Fruit fly (Drosophila melanogaster) whole organism, prepupa: ENCODE results near the gene gskt.

Source experiments
- Blimp-1 ChIP-seq: fragments of 200-800 bp; sonication (Bioruptor generic); optimal IDR thresholded peaks from 3 replicates; lab custom pipeline; 2017; ENCODE audit warnings: missing biosample characterization, missing genetic modification characterization, mild to moderate bottlenecking, moderate library complexity, missing genetic modification reagents
- CG10631 ChIP-seq: fragments of 200-800 bp; sonication (Bioruptor generic); optimal IDR thresholded peaks from 2 replicates; lab custom pipeline; 2016; ENCODE audit warnings: missing biosample characterization, missing genetic modification characterization
- CG10669 ChIP-seq: fragments of 200-800 bp; sonication (Bioruptor generic); optimal IDR thresholded peaks from 3 replicates; lab custom pipeline; 2018; ENCODE audit warnings: missing biosample characterization, mild to moderate bottlenecking, missing genetic modification characterization, moderate library complexity
- CG11294 ChIP-seq: fragments of 200-800 bp; sonication (Bioruptor generic); IDR thresholded peaks from 2 replicates; pipeline ENCODE4 v1.3.6; 2022; ENCODE audit warnings: missing biosample characterization, missing genetic modification characterization
- CG15336 ChIP-seq: fragments of 200-800 bp; sonication (Bioruptor generic); IDR thresholded peaks from 2 replicates; pipeline ENCODE4 v1.3.6; 2022; ENCODE audit warnings: missing biosample characterization, missing genetic modification characterization
- CG1621 ChIP-seq: fragments of 200-800 bp; sonication (Bioruptor generic); optimal IDR thresholded peaks from 3 replicates; lab custom pipeline; 2018; ENCODE audit warnings: missing biosample characterization, mild to moderate bottlenecking, missing genetic modification characterization
- CG3032 ChIP-seq: fragments of 200-800 bp; optimal IDR thresholded peaks from 2 replicates; lab custom pipeline; 2019; ENCODE audit warnings: missing biosample characterization, mild to moderate bottlenecking, missing genetic modification characterization, moderate library complexity
- CG34406 ChIP-seq: fragments of 200-800 bp; sonication (Bioruptor generic); optimal IDR thresholded peaks from 3 replicates; lab custom pipeline; 2016; ENCODE audit warnings: missing biosample characterization, missing genetic modification characterization
- CG3919 ChIP-seq: fragments of 200-800 bp; sonication (Bioruptor generic); optimal IDR thresholded peaks from 3 replicates; lab custom pipeline; 2016; ENCODE audit warnings: missing biosample characterization, missing genetic modification characterization
- CG4318 ChIP-seq: fragments of 200-800 bp; sonication (Bioruptor generic); optimal IDR thresholded peaks from 3 replicates; lab custom pipeline; 2017; ENCODE audit warnings: missing biosample characterization, mild to moderate bottlenecking, missing genetic modification characterization
- CG6163 ChIP-seq: fragments of 200-800 bp; sonication (Bioruptor generic); IDR thresholded peaks from 3 replicates; pipeline ENCODE4 v1.3.6; 2022; ENCODE audit warnings: missing biosample characterization, missing genetic modification characterization
- CG6276 ChIP-seq: fragments of 200-800 bp; sonication (Bioruptor generic); optimal IDR thresholded peaks from 2 replicates; lab custom pipeline; 2017; ENCODE audit warnings: missing biosample characterization, mild to moderate bottlenecking, missing genetic modification characterization
- CG6792 ChIP-seq: fragments of 200-800 bp; sonication (Bioruptor generic); optimal IDR thresholded peaks from 3 replicates; lab custom pipeline; 2016; ENCODE audit warnings: missing biosample characterization, missing genetic modification characterization
- CG6808 ChIP-seq: fragments of 200-800 bp; sonication (Bioruptor generic); optimal IDR thresholded peaks from 3 replicates; lab custom pipeline; 2017; ENCODE audit warnings: missing biosample characterization, missing genetic modification characterization, mild to moderate bottlenecking, moderate library complexity, missing genetic modification reagents
- CG7368 ChIP-seq: fragments of 200-800 bp; sonication (Bioruptor generic); optimal IDR thresholded peaks from 3 replicates; lab custom pipeline; 2016; ENCODE audit warnings: missing biosample characterization, missing genetic modification characterization
- CG8119 ChIP-seq: fragments of 200-800 bp; sonication (Bioruptor generic); IDR thresholded peaks from 3 replicates; pipeline ENCODE4 v1.3.6; 2022; ENCODE audit warnings: missing biosample characterization, missing genetic modification characterization
- CG8632 ChIP-seq: fragments of 200-800 bp; sonication (Bioruptor generic); optimal IDR thresholded peaks from 3 replicates; lab custom pipeline; 2016; ENCODE audit warnings: missing biosample characterization, missing genetic modification characterization
- CG9139 ChIP-seq: fragments of 200-800 bp; sonication (Bioruptor generic); optimal IDR thresholded peaks from 3 replicates; lab custom pipeline; 2017; ENCODE audit warnings: missing biosample characterization, mild to moderate bottlenecking, missing genetic modification characterization
- Eip75B ChIP-seq: fragments of 200-800 bp; sonication (Bioruptor generic); optimal IDR thresholded peaks from 3 replicates; lab custom pipeline; 2016; ENCODE audit warnings: missing biosample characterization, missing genetic modification characterization
- Eip78C ChIP-seq: fragments of 200-800 bp; sonication (Bioruptor generic); peaks from one replicate; lab custom pipeline; 2016; ENCODE audit warnings: missing biosample characterization, missing genetic modification characterization
- Eip93F ChIP-seq: fragments of 200-800 bp; sonication (Bioruptor generic); optimal IDR thresholded peaks from 2 replicates; lab custom pipeline; 2016; ENCODE audit warnings: missing biosample characterization, mild to moderate bottlenecking, missing genetic modification characterization
- Ets96B ChIP-seq: fragments of 200-800 bp; optimal IDR thresholded peaks from 2 replicates; lab custom pipeline; 2019; ENCODE audit warnings: missing biosample characterization, mild to moderate bottlenecking, missing genetic modification characterization, moderate library complexity
- Hr4 ChIP-seq: fragments of 200-800 bp; sonication (Bioruptor generic); optimal IDR thresholded peaks from 3 replicates; lab custom pipeline; 2016; ENCODE audit warnings: missing biosample characterization, missing genetic modification characterization
- Lpt ChIP-seq: fragments of 200-800 bp; sonication (Bioruptor generic); optimal IDR thresholded peaks from 3 replicates; lab custom pipeline; 2016; ENCODE audit warnings: missing biosample characterization, missing genetic modification characterization
- Met ChIP-seq: fragments of 200-800 bp; sonication (Bioruptor generic); optimal IDR thresholded peaks from 3 replicates; lab custom pipeline; 2016; ENCODE audit warnings: missing biosample characterization, missing genetic modification characterization
- OdsH ChIP-seq: fragments of 200-800 bp; sonication (Bioruptor generic); optimal IDR thresholded peaks from 3 replicates; lab custom pipeline; 2016; ENCODE audit warnings: missing biosample characterization, missing genetic modification characterization
- Sox102F ChIP-seq: fragments of 200-800 bp; sonication (Bioruptor generic); optimal IDR thresholded peaks from 2 replicates; lab custom pipeline; 2016; ENCODE audit warnings: missing biosample characterization, mild to moderate bottlenecking, missing genetic modification characterization
- Sox14 ChIP-seq: fragments of 200-800 bp; sonication (Bioruptor generic); optimal IDR thresholded peaks from 3 replicates; lab custom pipeline; 2016; ENCODE audit warnings: missing biosample characterization, missing genetic modification characterization
- acj6 ChIP-seq: fragments of 200-800 bp; sonication (Bioruptor generic); optimal IDR thresholded peaks from 3 replicates; lab custom pipeline; 2016; ENCODE audit warnings: missing biosample characterization, missing genetic modification characterization
- dac ChIP-seq: fragments of 200-800 bp; sonication (Bioruptor generic); optimal IDR thresholded peaks from 2 replicates; lab custom pipeline; 2017; ENCODE audit warnings: missing biosample characterization, mild to moderate bottlenecking, missing genetic modification characterization
- dsx ChIP-seq: fragments of 200-800 bp; optimal IDR thresholded peaks from 3 replicates; lab custom pipeline; 2019; ENCODE audit warnings: missing biosample characterization, mild to moderate bottlenecking, missing genetic modification characterization, moderate library complexity; ENCODE audit not compliant: poor library complexity, severe bottlenecking
- eg ChIP-seq: fragments of 200-800 bp; sonication (Bioruptor generic); IDR thresholded peaks from 3 replicates; pipeline ENCODE4 v1.3.6; 2022; ENCODE audit warnings: missing biosample characterization, missing genetic modification characterization
- esn ChIP-seq: fragments of 200-800 bp; sonication (Bioruptor generic); optimal IDR thresholded peaks from 2 replicates; lab custom pipeline; 2016; ENCODE audit warnings: missing biosample characterization, mild to moderate bottlenecking, missing genetic modification characterization, moderate library complexity
- fd59A ChIP-seq: fragments of 200-800 bp; sonication (Bioruptor generic); optimal IDR thresholded peaks from 2 replicates; lab custom pipeline; 2017; ENCODE audit warnings: missing biosample characterization, mild to moderate bottlenecking, missing genetic modification characterization, missing genetic modification reagents
- fkh ChIP-seq: fragments of 200-800 bp; sonication (Bioruptor generic); optimal IDR thresholded peaks from 3 replicates; lab custom pipeline; 2017; ENCODE audit warnings: missing biosample characterization, mild to moderate bottlenecking, missing genetic modification characterization, moderate library complexity
- lz ChIP-seq: fragments of 200-800 bp; sonication (Bioruptor generic); optimal IDR thresholded peaks from 3 replicates; lab custom pipeline; 2016; ENCODE audit warnings: missing biosample characterization, missing genetic modification characterization
- net ChIP-seq: fragments of 200-800 bp; sonication (Bioruptor generic); optimal IDR thresholded peaks from 3 replicates; lab custom pipeline; 2016; ENCODE audit warnings: missing biosample characterization, missing genetic modification characterization
- pdm3 ChIP-seq: fragments of 200-800 bp; sonication (Bioruptor generic); optimal IDR thresholded peaks from 3 replicates; lab custom pipeline; 2016; ENCODE audit warnings: missing biosample characterization, missing genetic modification characterization
- spab ChIP-seq: fragments of 200-800 bp; sonication (Bioruptor generic); optimal IDR thresholded peaks from 2 replicates; lab custom pipeline; 2017; ENCODE audit warnings: missing biosample characterization, mild to moderate bottlenecking, missing genetic modification characterization, missing genetic modification reagents
- ss ChIP-seq, 2 experiments: fragments of 200-800 bp; sonication (Bioruptor generic); optimal IDR thresholded peaks; 2 replicates in 1 of 2; 3 replicates in 1 of 2; lab custom pipeline; 2017 to 2018; ENCODE audit warnings: mild to moderate bottlenecking in 2 of 2, missing biosample characterization in 2 of 2, missing genetic modification characterization in 2 of 2, moderate library complexity in 1 of 2
- svp ChIP-seq: fragments of 200-800 bp; sonication (Bioruptor generic); peaks from one replicate; lab custom pipeline; 2016; ENCODE audit warnings: missing biosample characterization, missing genetic modification characterization
- vri ChIP-seq: fragments of 200-800 bp; sonication (Bioruptor generic); optimal IDR thresholded peaks from 3 replicates; lab custom pipeline; 2016; ENCODE audit warnings: missing biosample characterization, mild to moderate bottlenecking, missing genetic modification characterization

Gene gskt

dm6 chr3R:31336291-31336690 is 35.9 kb upstream of the gskt start (continued):
- TF ChIP-seq OdsH (peak; percentile 63), net (GFP tag; lab: Kevin White, UChicago) (peak; percentile 68), ss (GFP tag; optimal IDR thresholded peaks at IDR 0.05; lab: Kevin White, UChicago) (peak; percentile 52 to 67), Eip75B (GFP tag; lab: Kevin White, UChicago) (peak; percentile 76), CG8119 (GFP tag; lab: Robert Waterston, UW) (peak; percentile 80), CG1621 (tag; lab: Kevin White, UChicago) (peak; percentile 80), lz (GFP tag; lab: Kevin White, UChicago) (peak; percentile 35), Hr4 (peak; percentile 71), eg (GFP tag; lab: Robert Waterston, UW) (peak; percentile 77), Met (peak; percentile 16), Blimp-1 (GFP tag; lab: Kevin White, UChicago) (no peak), dac (GFP tag; lab: Kevin White, UChicago) (peak; percentile 18), dsx (GFP tag; lab: Kevin White, UChicago) (peak; percentile 78), pdm3 (GFP tag; lab: Kevin White, UChicago) (peak; percentile 72), fd59A (GFP tag; lab: Kevin White, UChicago) (peak; percentile 72), Lpt (GFP tag; lab: Kevin White, UChicago) (peak; percentile 68), CG11294 (GFP tag; lab: Robert Waterston, UW) (0 out of 2 replicates have a peak, but pooled peaks have one; percentile 19), acj6 (peak; percentile 75)

- TF ChIP-seq CG6792 (GFP tag; lab: Kevin White, UChicago) (no peak), CG8119 (GFP tag; lab: Robert Waterston, UW) (0 out of 3 replicates have a peak, but pooled peaks have one; percentile 2), acj6 (no peak), Met (no peak), CG6163 (GFP tag; lab: Robert Waterston, UW) (no peak), CG6276 (GFP tag; lab: Kevin White, UChicago) (no peak), Sox14 (no peak)
These were observed 32.4 kb upstream of the gskt start for dm6 chr3R:31339818-31340217.

DNA sequence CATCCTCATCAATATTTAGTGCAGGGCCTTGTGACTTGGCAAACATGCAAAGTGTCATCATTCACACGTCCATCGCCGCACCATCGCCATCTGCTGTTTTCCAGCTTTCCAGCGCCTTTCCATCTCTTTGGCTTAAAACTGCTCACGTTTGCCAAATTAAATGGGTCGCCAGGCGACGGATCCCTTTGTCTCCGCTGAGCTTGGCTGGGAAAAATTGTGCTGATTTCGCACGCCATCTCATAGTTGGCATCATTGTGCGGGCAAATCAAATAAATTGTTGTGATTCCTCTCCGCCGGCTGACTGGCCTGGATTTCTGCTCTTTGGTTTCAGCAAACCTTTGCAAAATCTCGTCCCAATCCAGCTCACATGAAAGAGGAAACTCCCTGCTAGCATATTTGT is 31.5 kb upstream of the gskt start:
- TF ChIP-seq CG6808 (no peak), Eip78C (GFP tag; lab: Kevin White, UChicago) (no peak), Sox14 (no peak), ss (GFP tag; optimal IDR thresholded peaks at IDR 0.05; lab: Kevin White, UChicago) (no peak), CG9139 (no peak), eg (GFP tag; lab: Robert Waterston, UW) (no peak), Blimp-1 (GFP tag; lab: Kevin White, UChicago) (no peak), svp (GFP tag; lab: Kevin White, UChicago) (no peak)
- TF ChIP-seq, all 60 proteins: peak for 0

dm6 chr3R:31342574-31342973 is 29.7 kb upstream of the gskt start:
- TF ChIP-seq net (GFP tag; lab: Kevin White, UChicago) (no peak), CG15336 (GFP tag; lab: Robert Waterston, UW) (no peak), Lpt (GFP tag; lab: Kevin White, UChicago) (no peak), CG6792 (GFP tag; lab: Kevin White, UChicago) (peak; percentile 28), CG6808 (no peak), CG10631 (GFP tag; lab: Kevin White, UChicago) (peak; percentile 22), esn (GFP tag; lab: Kevin White, UChicago) (peak; percentile 28), svp (GFP tag; lab: Kevin White, UChicago) (peak; percentile 52), CG3919 (GFP tag; lab: Kevin White, UChicago) (peak; percentile 10), fd59A (GFP tag; lab: Kevin White, UChicago) (no peak), dac (GFP tag; lab: Kevin White, UChicago) (no peak), fkh (no peak), CG7368 (no peak), vri (peak; percentile 4), CG8632 (GFP tag; lab: Kevin White, UChicago) (peak; percentile 24), CG6163 (GFP tag; lab: Robert Waterston, UW) (peak; percentile 53; the same call in 1 of the 3 replicates), CG3032 (tag; lab: Kevin White, UChicago) (peak; percentile 14), Sox102F (no peak), CG9139 (no peak), CG34406 (peak; percentile 28), CG10669 (GFP tag; lab: Kevin White, UChicago) (peak; percentile 32), CG1621 (tag; lab: Kevin White, UChicago) (no peak), Hr4 (peak; percentile 14), Ets96B (tag; lab: Kevin White, UChicago) (peak; percentile 10), lz (GFP tag; lab: Kevin White, UChicago) (no peak), CG6276 (GFP tag; lab: Kevin White, UChicago) (no peak), CG4318 (no peak), Eip75B (GFP tag; lab: Kevin White, UChicago) (no peak), spab (no peak), Eip93F (GFP tag; lab: Kevin White, UChicago) (no peak), Eip78C (GFP tag; lab: Kevin White, UChicago) (peak; percentile 56), OdsH (peak; percentile 14)
